Fruit fly (Drosophila melanogaster) whole organism, embryonic: ENCODE results near the gene CG15143.

Source experiments
- ATbp ChIP-seq: fragments of 200-800 bp; sonication (Bioruptor generic); optimal IDR thresholded peaks from 2 replicates; lab custom pipeline; 2017; ENCODE audit warnings: missing biosample characterization, mild to moderate bottlenecking, missing genetic modification characterization, missing genetic modification reagents
- BEAF-32 ChIP-seq: fragments of 200-800 bp; sonication (Bioruptor generic); optimal IDR thresholded peaks from 3 replicates; lab custom pipeline; 2017; ENCODE audit warnings: missing biosample characterization, missing genetic modification characterization, mild to moderate bottlenecking, moderate library complexity, missing genetic modification reagents
- Bgb ChIP-seq: fragments of 200-800 bp; sonication (Bioruptor generic); IDR thresholded peaks from 2 replicates; pipeline ENCODE4 v1.3.6; 2022; ENCODE audit warnings: missing biosample characterization, missing genetic modification characterization; ENCODE audit not compliant: partially characterized antibody
- CG10267 ChIP-seq: fragments of 200-800 bp; sonication (Bioruptor generic); optimal IDR thresholded peaks from 2 replicates; lab custom pipeline; 2018; ENCODE audit warnings: missing biosample characterization, mild to moderate bottlenecking, missing genetic modification characterization, moderate library complexity
- CG11504 ChIP-seq: fragments of 200-800 bp; sonication (Bioruptor generic); optimal IDR thresholded peaks from 3 replicates; lab custom pipeline; 2019; ENCODE audit warnings: missing biosample characterization, mild to moderate bottlenecking, missing genetic modification characterization, moderate library complexity
- CG13287 ChIP-seq: fragments of 200-800 bp; sonication (Bioruptor generic); IDR thresholded peaks from 2 replicates; pipeline ENCODE4 v1.3.6; 2022; ENCODE audit warnings: missing biosample characterization, missing genetic modification characterization; ENCODE audit not compliant: partially characterized antibody
- CG15514 ChIP-seq: fragments of 200-800 bp; sonication (Bioruptor generic); optimal IDR thresholded peaks from 3 replicates; lab custom pipeline; 2017; ENCODE audit warnings: missing biosample characterization, missing genetic modification characterization, mild to moderate bottlenecking, moderate library complexity, missing genetic modification reagents
- CG1603 ChIP-seq: fragments of 200-800 bp; sonication (Bioruptor generic); optimal IDR thresholded peaks from 2 replicates; lab custom pipeline; 2019; ENCODE audit warnings: missing biosample characterization, mild to moderate bottlenecking, missing genetic modification characterization, moderate library complexity
- CG17361 ChIP-seq: fragments of 200-800 bp; sonication (Bioruptor generic); IDR thresholded peaks from 3 replicates; pipeline ENCODE4 v1.3.6; 2022; ENCODE audit warnings: missing biosample characterization, missing genetic modification characterization
- CG17568 ChIP-seq: fragments of 200-800 bp; sonication (Bioruptor generic); optimal IDR thresholded peaks from 2 replicates; lab custom pipeline; 2018; ENCODE audit warnings: missing biosample characterization, mild to moderate bottlenecking, missing genetic modification characterization, moderate library complexity
- CG18262 ChIP-seq: fragments of 200-800 bp; optimal IDR thresholded peaks from 3 replicates; lab custom pipeline; 2019; ENCODE audit warnings: missing biosample characterization, mild to moderate bottlenecking, missing genetic modification characterization, moderate library complexity
- CG18619 ChIP-seq: fragments of 200-800 bp; sonication (Bioruptor generic); optimal IDR thresholded peaks from 3 replicates; lab custom pipeline; 2017; ENCODE audit warnings: missing biosample characterization, mild to moderate bottlenecking, missing genetic modification characterization
- CG2116 ChIP-seq: fragments of 200-800 bp; sonication (Bioruptor generic); optimal IDR thresholded peaks from 3 replicates; lab custom pipeline; 2018; ENCODE audit warnings: missing biosample characterization, mild to moderate bottlenecking, missing genetic modification characterization
- CG2199 ChIP-seq: fragments of 200-800 bp; sonication (Bioruptor generic); IDR thresholded peaks from 3 replicates; pipeline ENCODE4 v1.3.6; 2022; ENCODE audit warnings: missing biosample characterization, missing genetic modification characterization
- CG8944 ChIP-seq: fragments of 200-800 bp; sonication (Bioruptor generic); optimal IDR thresholded peaks from 3 replicates; lab custom pipeline; 2016; ENCODE audit warnings: missing biosample characterization, missing genetic modification characterization
- CG9797 ChIP-seq: fragments of 200-800 bp; sonication (Bioruptor generic); optimal IDR thresholded peaks from 3 replicates; lab custom pipeline; 2018; ENCODE audit warnings: missing biosample characterization, mild to moderate bottlenecking, missing genetic modification characterization
- CHES-1-like ChIP-seq: fragments of 200-800 bp; sonication (Bioruptor generic); optimal IDR thresholded peaks from 2 replicates; lab custom pipeline; 2016; ENCODE audit warnings: missing biosample characterization, missing genetic modification characterization
- CTCF ChIP-seq: fragments of 200-800 bp; sonication (Bioruptor generic); optimal IDR thresholded peaks from 2 replicates; lab custom pipeline; 2017; ENCODE audit warnings: missing biosample characterization, mild to moderate bottlenecking, missing genetic modification characterization, moderate library complexity
- CoRest ChIP-seq: fragments of 200-800 bp; sonication (Bioruptor generic); optimal IDR thresholded peaks from 3 replicates; lab custom pipeline; 2018; ENCODE audit warnings: missing biosample characterization, mild to moderate bottlenecking, missing genetic modification characterization, moderate library complexity
- Deaf1 ChIP-seq: fragments of 200-800 bp; optimal IDR thresholded peaks from 3 replicates; lab custom pipeline; 2019; ENCODE audit warnings: missing biosample characterization, mild to moderate bottlenecking, missing genetic modification characterization, moderate library complexity
- Doc3 ChIP-seq: fragments of 200-800 bp; sonication (Bioruptor generic); IDR thresholded peaks from 3 replicates; pipeline ENCODE4 v1.3.6; 2022; ENCODE audit warnings: missing biosample characterization, missing genetic modification characterization; ENCODE audit not compliant: partially characterized antibody
- Dref ChIP-seq: fragments of 200-800 bp; sonication (Bioruptor generic); IDR thresholded peaks from 2 replicates; pipeline ENCODE4 v1.3.6; 2022; ENCODE audit warnings: missing biosample characterization, missing genetic modification characterization
- Ets97D ChIP-seq: fragments of 200-800 bp; sonication (Bioruptor generic); optimal IDR thresholded peaks from 3 replicates; lab custom pipeline; 2016; ENCODE audit warnings: missing biosample characterization, missing genetic modification characterization
- HmgZ ChIP-seq: fragments of 200-800 bp; sonication (Bioruptor generic); optimal IDR thresholded peaks from 2 replicates; lab custom pipeline; 2018; ENCODE audit warnings: missing biosample characterization, mild to moderate bottlenecking, missing genetic modification characterization
- MESR4 ChIP-seq: fragments of 200-800 bp; sonication (Bioruptor generic); optimal IDR thresholded peaks from 2 replicates; lab custom pipeline; 2018; ENCODE audit warnings: missing biosample characterization, mild to moderate bottlenecking, missing genetic modification characterization, moderate library complexity
- Mad ChIP-seq: fragments of 200-800 bp; sonication (Bioruptor generic); optimal IDR thresholded peaks from 2 replicates; lab custom pipeline; 2016; ENCODE audit warnings: missing biosample characterization, missing genetic modification characterization
- Pdp1 ChIP-seq, 2 experiments: fragments of 200-800 bp; sonication (Bioruptor generic); optimal IDR thresholded peaks; 3 replicates each; lab custom pipeline; 2016; ENCODE audit warnings: missing biosample characterization in 2 of 2, missing genetic modification characterization in 2 of 2, mild to moderate bottlenecking in 1 of 2, moderate library complexity in 1 of 2
- Rx ChIP-seq: fragments of 200-800 bp; sonication (Bioruptor generic); IDR thresholded peaks from 2 replicates; pipeline ENCODE4 v1.3.6; 2022; ENCODE audit warnings: missing biosample characterization, missing genetic modification characterization
- Scr ChIP-seq: fragments of 200-800 bp; sonication (Bioruptor generic); IDR thresholded peaks from 2 replicates; pipeline ENCODE4 v1.3.6; 2022; ENCODE audit warnings: missing biosample characterization, missing genetic modification characterization; ENCODE audit not compliant: partially characterized antibody
- Sry-β ChIP-seq: fragments of 200-800 bp; sonication (Bioruptor generic); optimal IDR thresholded peaks from 2 replicates; lab custom pipeline; 2018; ENCODE audit warnings: missing biosample characterization, mild to moderate bottlenecking, missing genetic modification characterization, moderate library complexity
- Sry-δ ChIP-seq: fragments of 200-800 bp; sonication (Bioruptor generic); optimal IDR thresholded peaks from 2 replicates; lab custom pipeline; 2016; ENCODE audit warnings: missing biosample characterization, missing genetic modification characterization
- Stat92E ChIP-seq, 3 experiments: fragments of >200 bp in 2 of 3; fragments of 200-800 bp in 1 of 3; sonication (Bioruptor generic) in 1 of 3; optimal IDR thresholded peaks; 2 replicates each; lab custom pipeline; 2017 to 2019; ENCODE audit warnings: missing biosample characterization in 3 of 3, missing genetic modification characterization in 3 of 3, mild to moderate bottlenecking in 1 of 3, moderate library complexity in 1 of 3
- bbx ChIP-seq: fragments of 200-800 bp; sonication (Bioruptor generic); IDR thresholded peaks from 2 replicates; pipeline ENCODE4 v1.3.6; 2022; ENCODE audit warnings: missing biosample characterization, missing genetic modification characterization; ENCODE audit not compliant: partially characterized antibody
- corto ChIP-seq: fragments of 200-800 bp; sonication (Bioruptor generic); optimal IDR thresholded peaks from 2 replicates; lab custom pipeline; 2016; ENCODE audit warnings: missing biosample characterization, mild to moderate bottlenecking, missing genetic modification characterization, moderate library complexity
- gem ChIP-seq: fragments of 200-800 bp; sonication (Bioruptor generic); optimal IDR thresholded peaks from 2 replicates; lab custom pipeline; 2019; ENCODE audit warnings: missing biosample characterization, mild to moderate bottlenecking, missing genetic modification characterization, moderate library complexity
- hb ChIP-seq: fragments of 200-800 bp; sonication (Bioruptor generic); IDR thresholded peaks from 3 replicates; pipeline ENCODE4 v1.3.6; 2022; ENCODE audit warnings: missing biosample characterization, missing genetic modification characterization; ENCODE audit not compliant: partially characterized antibody
- inv ChIP-seq: fragments of 200-800 bp; sonication (Bioruptor generic); IDR thresholded peaks from 2 replicates; pipeline ENCODE4 v1.3.6; 2022; ENCODE audit warnings: missing biosample characterization, missing genetic modification characterization; ENCODE audit not compliant: partially characterized antibody
- nerfin-1 ChIP-seq: fragments of 200-800 bp; sonication (Bioruptor generic); optimal IDR thresholded peaks from 3 replicates; lab custom pipeline; 2019; ENCODE audit warnings: missing biosample characterization, mild to moderate bottlenecking, missing genetic modification characterization, moderate library complexity
- nerfin-2 ChIP-seq: fragments of 200-800 bp; sonication (Bioruptor generic); IDR thresholded peaks from 2 replicates; pipeline ENCODE4 v1.3.6; 2022; ENCODE audit warnings: missing biosample characterization, missing genetic modification characterization; ENCODE audit not compliant: partially characterized antibody
- nmo ChIP-seq: fragments of 200-800 bp; sonication (Bioruptor generic); optimal IDR thresholded peaks from 2 replicates; lab custom pipeline; 2018; ENCODE audit warnings: missing biosample characterization, mild to moderate bottlenecking, missing genetic modification characterization, moderate library complexity
- pzg ChIP-seq: fragments of 200-800 bp; sonication (Bioruptor generic); optimal IDR thresholded peaks from 3 replicates; lab custom pipeline; 2018; ENCODE audit warnings: missing biosample characterization, mild to moderate bottlenecking, missing genetic modification characterization, moderate library complexity
- row ChIP-seq: fragments of 200-800 bp; sonication (Bioruptor generic); IDR thresholded peaks from 3 replicates; pipeline ENCODE4 v1.3.6; 2022; ENCODE audit warnings: missing biosample characterization, missing genetic modification characterization
- sd ChIP-seq: fragments of 200-800 bp; sonication (Bioruptor generic); optimal IDR thresholded peaks from 3 replicates; lab custom pipeline; 2018; ENCODE audit warnings: missing biosample characterization, mild to moderate bottlenecking, missing genetic modification characterization, moderate library complexity
- sens ChIP-seq: fragments of 200-800 bp; sonication (Bioruptor generic); peaks from one replicate; lab custom pipeline; 2016; ENCODE audit warnings: missing biosample characterization, missing genetic modification characterization
- sqz ChIP-seq: fragments of 200-800 bp; sonication (Bioruptor generic); optimal IDR thresholded peaks from 3 replicates; lab custom pipeline; 2018; ENCODE audit warnings: missing biosample characterization, mild to moderate bottlenecking, missing genetic modification characterization
- sug ChIP-seq: fragments of 200-800 bp; optimal IDR thresholded peaks from 2 replicates; lab custom pipeline; 2019; ENCODE audit warnings: missing biosample characterization, mild to moderate bottlenecking, missing genetic modification characterization, moderate library complexity
- tna ChIP-seq: fragments of 200-800 bp; sonication (Bioruptor generic); IDR thresholded peaks from 2 replicates; pipeline ENCODE4 v1.3.6; 2022; ENCODE audit warnings: missing biosample characterization, missing genetic modification characterization; ENCODE audit not compliant: partially characterized antibody
- unpg ChIP-seq: fragments of 200-800 bp; sonication (Bioruptor generic); optimal IDR thresholded peaks from 3 replicates; lab custom pipeline; 2018; ENCODE audit warnings: missing biosample characterization, mild to moderate bottlenecking, missing genetic modification characterization, moderate library complexity
- zfh1 ChIP-seq: fragments of 200-800 bp; sonication (Bioruptor generic); IDR thresholded peaks from 3 replicates; pipeline ENCODE4 v1.3.6; 2022; ENCODE audit warnings: missing biosample characterization, missing genetic modification characterization

Gene CG15143

DNA sequence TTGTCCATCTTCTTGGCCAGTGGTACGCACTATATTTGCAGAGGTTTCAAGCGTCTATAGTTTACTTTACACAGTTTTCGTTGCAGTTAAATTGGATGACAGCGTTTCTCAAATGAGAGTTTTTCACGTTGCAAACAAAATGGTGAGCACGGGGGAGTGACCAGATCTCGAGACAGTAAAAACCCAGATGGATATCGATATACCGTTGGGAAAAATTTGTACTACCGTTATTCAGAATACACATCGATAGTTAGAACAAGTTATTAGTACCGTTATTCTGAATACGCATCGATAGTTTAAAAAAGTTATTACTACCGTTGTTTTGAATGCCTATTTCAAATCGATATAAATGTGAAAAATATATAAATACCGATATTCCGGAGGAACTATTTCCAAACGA, 46.6 kb downstream of the CG15143 start, which contains the start of gene cass (continued):
- TF ChIP-seq CG17361 (GFP tag; lab: Robert Waterston, UW): 0 out of 3 replicates have a peak, but pooled peaks have one; percentile 18
- TF ChIP-seq CG2199: peak; percentile 29; the same call in 1 of the 3 replicates
- TF ChIP-seq zfh1 (GFP tag; lab: Robert Waterston, UW): no peak
- TF ChIP-seq row (GFP tag; lab: Robert Waterston, UW): peak; percentile 60
- TF ChIP-seq nerfin-2 (GFP tag; lab: Robert Waterston, UW): peak; percentile 65; the same call in 1 of the 2 replicates
- peak; percentile 67 for TF ChIP-seq sqz (GFP tag; lab: Kevin White, UChicago)
- TF ChIP-seq Pdp1 (GFP tag; optimal IDR thresholded peaks at IDR 0.05; lab: Kevin White, UChicago): peak in 1 of 2 experiments; percentile 16
- TF ChIP-seq MESR4 (GFP tag; lab: Kevin White, UChicago): peak; percentile 93
- TF ChIP-seq CG1603: peak; percentile 75
- TF ChIP-seq corto (GFP tag; lab: Kevin White, UChicago): no peak
- peak; percentile 73 for TF ChIP-seq CoRest (tag; lab: Kevin White, UChicago)
- TF ChIP-seq CG2116 (GFP tag; lab: Kevin White, UChicago): peak; percentile 77
- no peak for TF ChIP-seq Sry-β (GFP tag; lab: Kevin White, UChicago)
- peak; percentile 63 for TF ChIP-seq CG15514 (GFP tag; lab: Kevin White, UChicago)
- peak; percentile 47 for TF ChIP-seq CTCF
- TF ChIP-seq Ets97D: peak; percentile 59
- peak; percentile 62 for TF ChIP-seq HmgZ (tag; lab: Kevin White, UChicago)
- peak; percentile 59 for TF ChIP-seq nmo (GFP tag; lab: Kevin White, UChicago)
- peak; percentile 86 for TF ChIP-seq Dref (GFP tag; lab: Robert Waterston, UW)
- TF ChIP-seq sd: peak; percentile 74
- TF ChIP-seq tna: peak; percentile 81
- no peak for TF ChIP-seq Mad (GFP tag; lab: Kevin White, UChicago)
- no peak for TF ChIP-seq CG8944
- peak; percentile 93 for TF ChIP-seq bbx
- TF ChIP-seq Bgb (GFP tag; lab: Robert Waterston, UW): peak; percentile 94
- TF ChIP-seq CG18262 (tag; lab: Kevin White, UChicago): peak; percentile 13
- peak; percentile 13 for TF ChIP-seq Deaf1 (tag; lab: Kevin White, UChicago)
- peak; percentile 93 for TF ChIP-seq Scr
- TF ChIP-seq CG11504 (tag; lab: Kevin White, UChicago): no peak
- peak; percentile 86 for TF ChIP-seq hb (GFP tag; lab: Robert Waterston, UW)
- TF ChIP-seq pzg (GFP tag; lab: Kevin White, UChicago): peak; percentile 89
- peak; percentile 87 for TF ChIP-seq Doc3
- TF ChIP-seq Rx (GFP tag; lab: Robert Waterston, UW): no peak
- TF ChIP-seq sug (tag; lab: Kevin White, UChicago): no peak
- TF ChIP-seq inv (GFP tag; lab: Robert Waterston, UW): peak; percentile 85
- peak; percentile 90 for TF ChIP-seq BEAF-32 (GFP tag; lab: Kevin White, UChicago)
- peak; percentile 77 for TF ChIP-seq CG9797 (GFP tag; lab: Kevin White, UChicago)
- no peak for TF ChIP-seq CG17568 (GFP tag; lab: Kevin White, UChicago)
- peak in 1 of 3 experiments; percentile 16 for TF ChIP-seq Stat92E (GFP tag; optimal IDR thresholded peaks at IDR 0.05; lab: Kevin White, UChicago)
- peak; percentile 93 for TF ChIP-seq CG13287 (GFP tag; lab: Robert Waterston, UW)
- TF ChIP-seq CG18619: no peak
- peak; percentile 45 for TF ChIP-seq nerfin-1 (tag; lab: Kevin White, UChicago)
- TF ChIP-seq Sry-δ (GFP tag; lab: Kevin White, UChicago): peak; percentile 86
- TF ChIP-seq ATbp (GFP tag; lab: Kevin White, UChicago): no peak
- TF ChIP-seq sens (GFP tag; lab: Kevin White, UChicago): peak; percentile 76
- peak; percentile 62 for TF ChIP-seq CG10267 (tag; lab: Kevin White, UChicago)
- no peak for TF ChIP-seq CHES-1-like
- no peak for TF ChIP-seq gem (tag; lab: Kevin White, UChicago)
- peak; percentile 23 for TF ChIP-seq unpg
